Worm (Caenorhabditis elegans): ENCODE results near the gene hsp-43.

The hsp-43 gene

ce11 chrX:6274270-6274669 is 38.9 kb upstream of the hsp-43 start:
- TF ChIP-seq nhr-12 (tag; optimal IDR thresholded peaks at IDR 0.05): no peak
- peak in 1 of 2 experiments; percentile 36 for TF ChIP-seq lin-35 (GFP tag; optimal IDR thresholded peaks at IDR 0.05)
- no peak for TF ChIP-seq zip-4 (GFP tag; optimal IDR thresholded peaks at IDR 0.05)
- TF ChIP-seq elt-2 (tag; optimal IDR thresholded peaks at IDR 0.05): peak; percentile 64
- TF ChIP-seq mdl-1 (tag; optimal IDR thresholded peaks at IDR 0.05): no peak
- TF ChIP-seq C04F5.9 (tag; optimal IDR thresholded peaks at IDR 0.05): no peak
- TF ChIP-seq ceh-82 (tag; optimal IDR thresholded peaks at IDR 0.05): no peak
- peak; percentile 19 for TF ChIP-seq nhr-71 (tag; optimal IDR thresholded peaks at IDR 0.05)
- no peak for TF ChIP-seq hlh-4 (tag; optimal IDR thresholded peaks at IDR 0.05)
- TF ChIP-seq mef-2 (tag; optimal IDR thresholded peaks at IDR 0.05): no peak
- TF ChIP-seq nhr-20 (tag; optimal IDR thresholded peaks at IDR 0.05): peak; percentile 20
- no peak for TF ChIP-seq unc-30 (tag; optimal IDR thresholded peaks at IDR 0.05)
- no peak for TF ChIP-seq efl-3 (GFP tag; optimal IDR thresholded peaks at IDR 0.05)

ce11 chrX:6273772-6274171 is 38.4 kb upstream of the hsp-43 start:
- TF ChIP-seq lin-15B (tag; optimal IDR thresholded peaks at IDR 0.05): no peak
- no peak for TF ChIP-seq F16B12.6 (tag; optimal IDR thresholded peaks at IDR 0.05)
- no peak for TF ChIP-seq aha-1 (tag; optimal IDR thresholded peaks at IDR 0.05)
- TF ChIP-seq nhr-84 (tag; optimal IDR thresholded peaks at IDR 0.05): no peak
- no peak for TF ChIP-seq tlp-1 (tag; optimal IDR thresholded peaks at IDR 0.05)
- no peak for TF ChIP-seq ama-1 (optimal IDR thresholded peaks at IDR 0.05)
- no peak for TF ChIP-seq zip-4 (GFP tag; optimal IDR thresholded peaks at IDR 0.05)
- no peak for TF ChIP-seq isw-1 (GFP tag; IDR thresholded peaks at IDR 0.05)
- TF ChIP-seq nhr-20 (tag; optimal IDR thresholded peaks at IDR 0.05): no peak

DNA sequence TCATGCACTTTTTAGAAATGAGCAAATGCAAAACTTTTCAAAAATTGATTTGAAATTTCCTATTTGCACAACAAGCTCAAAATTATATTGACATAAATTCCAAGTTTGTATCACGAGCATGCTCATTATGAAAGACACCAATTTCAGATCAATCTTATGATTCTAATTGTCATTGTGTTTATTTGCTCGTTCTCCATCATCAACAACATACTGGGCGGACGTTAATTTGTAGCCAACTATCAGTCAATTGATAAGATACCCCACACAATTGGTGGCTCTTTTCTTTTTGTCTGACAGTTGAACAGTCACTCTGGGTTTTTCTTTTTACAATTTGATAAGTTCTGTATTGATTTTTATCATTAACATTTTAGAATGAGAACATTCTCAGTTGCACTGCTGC is 36.4 kb upstream of the hsp-43 start, which contains the start of gene lro-1:
TSS of gene lro-1 (plus strand) at position 372 of the 400 bp plus-strand sequence.
- TF ChIP-seq aha-1 (tag; optimal IDR thresholded peaks at IDR 0.05) (no peak), lin-35 (GFP tag; optimal IDR thresholded peaks at IDR 0.05) (peak in 1 of 2 experiments; percentile 38), fos-1 (tag; optimal IDR thresholded peaks at IDR 0.05) (no peak), elt-2 (tag; optimal IDR thresholded peaks at IDR 0.05) (peak; percentile 83), nhr-71 (tag; optimal IDR thresholded peaks at IDR 0.05) (peak; percentile 41), nhr-19 (GFP tag; conservative IDR thresholded peaks at IDR 0.05) (no peak), mdl-1 (tag; optimal IDR thresholded peaks at IDR 0.05) (no peak), nhr-20 (tag; optimal IDR thresholded peaks at IDR 0.05) (peak; percentile 4)

DNA sequence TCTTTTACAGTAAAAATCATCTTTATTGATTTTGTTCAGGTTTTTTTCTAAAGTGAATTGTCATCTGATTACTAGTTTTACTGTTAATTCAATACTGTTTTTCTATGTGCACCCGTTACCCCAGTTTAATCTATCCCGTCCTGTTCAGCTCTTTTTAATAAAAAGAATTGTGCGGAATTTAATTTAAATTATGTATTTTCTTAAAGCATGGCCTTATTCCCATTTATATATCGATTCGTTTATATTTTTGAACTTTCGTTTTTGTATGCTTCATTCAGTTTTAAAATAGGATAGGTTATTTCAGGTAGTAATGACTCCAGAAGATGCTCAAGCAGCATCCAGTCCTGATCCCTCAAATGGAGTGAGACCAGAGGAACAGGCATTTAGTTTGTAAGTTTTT is 31.4 kb upstream of the hsp-43 start, which contains the start of gene W05H9.2:
TSS of gene W05H9.2 (plus strand) at position 301 of the 400 bp plus-strand sequence.
- TF ChIP-seq egl-13 (tag; optimal IDR thresholded peaks at IDR 0.05): no peak
- no peak for TF ChIP-seq jun-1 (tag; optimal IDR thresholded peaks at IDR 0.05)
- TF ChIP-seq snu-23 (GFP tag; optimal IDR thresholded peaks at IDR 0.05): no peak
- no peak for TF ChIP-seq rnt-1 (tag; optimal IDR thresholded peaks at IDR 0.05)
- TF ChIP-seq blmp-1 (tag; optimal IDR thresholded peaks at IDR 0.05): no peak
- TF ChIP-seq ztf-11 (tag; optimal IDR thresholded peaks at IDR 0.05): no peak
- no peak for TF ChIP-seq nhr-77 (tag; optimal IDR thresholded peaks at IDR 0.05)
- no peak for TF ChIP-seq ces-1 (GFP tag; optimal IDR thresholded peaks at IDR 0.05)
- no peak for TF ChIP-seq nhr-11 (tag; optimal IDR thresholded peaks at IDR 0.05)
- no peak for TF ChIP-seq F16B12.6 (tag; optimal IDR thresholded peaks at IDR 0.05)
- no peak for TF ChIP-seq vab-15 (tag; optimal IDR thresholded peaks at IDR 0.05)
- TF ChIP-seq lin-15B (tag; optimal IDR thresholded peaks at IDR 0.05): no peak
- no peak for TF ChIP-seq ets-5 (GFP tag; IDR thresholded peaks at IDR 0.05)

DNA sequence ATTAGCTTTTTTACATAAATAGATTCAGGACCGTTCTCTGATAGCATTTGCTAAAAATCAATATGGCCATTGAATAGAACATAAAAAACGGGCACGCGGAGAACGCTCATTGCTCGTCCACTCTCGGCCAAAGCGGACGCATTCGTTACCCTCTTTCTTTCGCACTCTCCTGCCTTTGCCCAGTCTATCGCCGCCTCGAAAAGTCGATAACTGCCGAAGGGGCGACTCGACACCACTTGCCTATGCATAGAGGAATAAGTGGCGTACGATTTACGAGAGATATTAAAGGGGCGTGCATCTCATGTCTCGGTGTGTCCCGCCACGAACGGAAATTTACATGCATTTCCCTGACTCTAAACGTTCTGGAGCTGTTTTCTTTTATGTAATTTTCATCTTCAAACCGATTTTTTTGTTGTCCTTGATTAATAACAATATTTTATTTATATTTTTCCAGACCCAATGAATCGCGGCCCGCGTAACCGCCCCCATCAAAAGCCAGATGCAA is 27.9 kb upstream of the hsp-43 start, which contains the start of gene W05H9.4:
TSS of gene W05H9.4 (plus strand) at position 455 of the 505 bp plus-strand sequence.
- TF ChIP-seq xbp-1 (tag; optimal IDR thresholded peaks at IDR 0.05) (peak; percentile 12), swsn-7 (tag; optimal IDR thresholded peaks at IDR 0.05) (peak; percentile 27), lsy-2 (tag; optimal IDR thresholded peaks at IDR 0.05) (peak in 1 of 2 experiments; percentile 12), efl-1 (optimal IDR thresholded peaks at IDR 0.05) (no peak), efl-1 (GFP tag; optimal IDR thresholded peaks at IDR 0.05 in 1 of 2) (peak; percentile 1 to 14), unc-86 (tag; optimal IDR thresholded peaks at IDR 0.05) (peak; percentile 40), lin-14 (GFP tag; optimal IDR thresholded peaks at IDR 0.05) (peak; percentile 86), nhr-20 (tag; optimal IDR thresholded peaks at IDR 0.05) (peak; percentile 4), ceh-82 (tag; optimal IDR thresholded peaks at IDR 0.05) (peak in 1 of 3 experiments; percentile 18), pax-3 (tag; optimal IDR thresholded peaks at IDR 0.05) (no peak), fos-1 (tag; optimal IDR thresholded peaks at IDR 0.05) (no peak), snu-23 (GFP tag; optimal IDR thresholded peaks at IDR 0.05) (peak; percentile 40), fkh-8 (tag; optimal IDR thresholded peaks at IDR 0.05) (peak; percentile 31), mef-2 (tag; optimal IDR thresholded peaks at IDR 0.05) (no peak), hpl-2 (GFP tag; optimal IDR thresholded peaks at IDR 0.05) (no peak), nhr-71 (tag; optimal IDR thresholded peaks at IDR 0.05) (peak; percentile 30), snpc-4 (tag; optimal IDR thresholded peaks at IDR 0.05) (peak; percentile 15), lin-35 (GFP tag; optimal IDR thresholded peaks at IDR 0.05) (peak in 1 of 2 experiments; percentile 23), mdl-1 (tag; optimal IDR thresholded peaks at IDR 0.05) (peak in 1 of 2 experiments; percentile 2), nhr-47 (tag; optimal IDR thresholded peaks at IDR 0.05) (peak; percentile 10), egl-13 (tag; optimal IDR thresholded peaks at IDR 0.05) (peak; percentile 22)

All from whole organism, L1 larva.